Worm (Caenorhabditis elegans): ENCODE results near the gene frpr-4.

The frpr-4 gene

ce11 chrII:5228662-5229061 is 26.7 kb downstream of the frpr-4 start:
- TF ChIP-seq nhr-76 (tag; optimal IDR thresholded peaks at IDR 0.05) (no peak), F16B12.6 (tag; optimal IDR thresholded peaks at IDR 0.05) (no peak)

ce11 chrII:5227768-5228167 is 27.6 kb downstream of the frpr-4 start:
- TF ChIP-seq unc-86 (tag; optimal IDR thresholded peaks at IDR 0.05) (no peak), swsn-7 (tag; optimal IDR thresholded peaks at IDR 0.05) (peak; percentile 18), nhr-90 (tag; optimal IDR thresholded peaks at IDR 0.05; ENCODE audit: poor library complexity) (peak; percentile 7), rnt-1 (tag; optimal IDR thresholded peaks at IDR 0.05) (peak; percentile 40), tbx-2 (tag; optimal IDR thresholded peaks at IDR 0.05) (peak; percentile 38), lin-14 (GFP tag; optimal IDR thresholded peaks at IDR 0.05) (peak; percentile 64), ceh-63 (GFP tag; optimal IDR thresholded peaks at IDR 0.05) (no peak), nhr-20 (tag; optimal IDR thresholded peaks at IDR 0.05) (peak; percentile 40), snu-23 (GFP tag; optimal IDR thresholded peaks at IDR 0.05) (peak; percentile 42), nhr-77 (tag; optimal IDR thresholded peaks at IDR 0.05) (peak; percentile 6), nhr-71 (tag; optimal IDR thresholded peaks at IDR 0.05) (peak; percentile 53), blmp-1 (tag; optimal IDR thresholded peaks at IDR 0.05) (peak; percentile 34), ces-1 (GFP tag; optimal IDR thresholded peaks at IDR 0.05) (no peak), lin-35 (GFP tag; optimal IDR thresholded peaks at IDR 0.05) (peak in 1 of 2 experiments; percentile 36), unc-130 (tag; optimal IDR thresholded peaks at IDR 0.05) (peak; percentile 35), efl-1 (optimal IDR thresholded peaks at IDR 0.05) (peak; percentile 24 to 28), efl-1 (GFP tag; optimal IDR thresholded peaks at IDR 0.05 in 1 of 2) (no peak), mdl-1 (tag; optimal IDR thresholded peaks at IDR 0.05) (peak in 1 of 2 experiments; percentile 2), sox-4 (tag; optimal IDR thresholded peaks at IDR 0.05) (no peak), elt-2 (tag; optimal IDR thresholded peaks at IDR 0.05) (peak; percentile 78), nhr-76 (tag; optimal IDR thresholded peaks at IDR 0.05) (no peak), jun-1 (tag; optimal IDR thresholded peaks at IDR 0.05) (no peak), pag-3 (tag; optimal IDR thresholded peaks at IDR 0.05; ENCODE audit: borderline replicate concordance, insufficient read depth) (no peak)

- TF ChIP-seq lin-13 (GFP tag; optimal IDR thresholded peaks at IDR 0.05) = no peak
- peak; percentile 66 for TF ChIP-seq lin-14 (GFP tag; optimal IDR thresholded peaks at IDR 0.05)
- no peak for TF ChIP-seq C16A3.4 (tag; optimal IDR thresholded peaks at IDR 0.05)
- TF ChIP-seq ces-1 (GFP tag; optimal IDR thresholded peaks at IDR 0.05) = no peak
- no peak for TF ChIP-seq unc-98 (GFP tag; IDR thresholded peaks at IDR 0.05)
- TF ChIP-seq sox-4 (tag; optimal IDR thresholded peaks at IDR 0.05) = no peak
- no peak for TF ChIP-seq dsc-1 (tag; optimal IDR thresholded peaks at IDR 0.05)
- no peak for TF ChIP-seq alr-1 (tag; optimal IDR thresholded peaks at IDR 0.05; ENCODE audit: borderline replicate concordance)
- peak; percentile 13 for TF ChIP-seq rnt-1 (tag; optimal IDR thresholded peaks at IDR 0.05)
- peak in 1 of 2 experiments; percentile 21 for TF ChIP-seq efl-1 (optimal IDR thresholded peaks at IDR 0.05)
- TF ChIP-seq efl-1 (GFP tag; optimal IDR thresholded peaks at IDR 0.05 in 1 of 2) = no peak
These were observed 29.0 kb downstream of the frpr-4 start for ce11 chrII:5226309-5226708.

DNA sequence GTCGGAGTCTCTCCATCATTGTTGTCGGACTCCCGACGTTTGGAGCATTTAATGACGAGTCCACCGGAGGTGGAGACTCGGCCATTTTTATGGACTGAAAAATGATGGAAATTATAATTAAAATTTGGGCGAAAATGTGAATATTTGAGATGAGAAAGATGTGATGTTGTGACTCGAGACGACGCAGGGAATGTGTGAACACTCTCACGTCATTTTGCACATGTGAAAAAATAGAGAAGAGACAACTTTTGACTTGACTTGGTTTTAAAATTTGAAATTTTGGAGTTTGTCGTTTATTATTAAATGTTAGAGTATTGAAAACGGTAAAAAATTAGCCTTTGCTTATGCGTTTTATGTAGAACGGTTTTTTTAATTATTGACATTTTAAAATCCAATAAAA is 30.1 kb downstream of the frpr-4 start, which contains the start of gene dsh-1:
Gene dsh-1 (minus strand): TSS at position 101 of the 400 bp plus-strand sequence.
- peak in 1 of 2 experiments; percentile 2 for TF ChIP-seq lin-35 (GFP tag; optimal IDR thresholded peaks at IDR 0.05)
- TF ChIP-seq F16B12.6 (tag; optimal IDR thresholded peaks at IDR 0.05) = peak; percentile 68
- TF ChIP-seq egl-27 (tag; optimal IDR thresholded peaks at IDR 0.05) = no peak

ce11 chrII:5222830-5223229 is 32.5 kb downstream of the frpr-4 start:
- TF ChIP-seq ets-5 (GFP tag; IDR thresholded peaks at IDR 0.05) (no peak), dsc-1 (tag; optimal IDR thresholded peaks at IDR 0.05) (peak; percentile 32), jun-1 (tag; optimal IDR thresholded peaks at IDR 0.05) (no peak), nhr-20 (tag; optimal IDR thresholded peaks at IDR 0.05) (no peak), nhr-71 (tag; optimal IDR thresholded peaks at IDR 0.05) (peak; percentile 41), lin-15B (tag; optimal IDR thresholded peaks at IDR 0.05) (no peak), ceh-63 (GFP tag; optimal IDR thresholded peaks at IDR 0.05) (no peak), nhr-28 (tag; optimal IDR thresholded peaks at IDR 0.05) (no peak), pqm-1 (tag; optimal IDR thresholded peaks at IDR 0.05) (no peak), lir-3 (tag; optimal IDR thresholded peaks at IDR 0.05; ENCODE audit: poor library complexity) (no peak), unc-98 (GFP tag; IDR thresholded peaks at IDR 0.05) (no peak), lin-14 (GFP tag; optimal IDR thresholded peaks at IDR 0.05) (peak; percentile 5), sox-4 (tag; optimal IDR thresholded peaks at IDR 0.05) (no peak), blmp-1 (tag; optimal IDR thresholded peaks at IDR 0.05) (no peak), unc-86 (tag; optimal IDR thresholded peaks at IDR 0.05) (no peak), sup-37 (GFP tag; optimal IDR thresholded peaks at IDR 0.05) (no peak), C04F5.9 (tag; optimal IDR thresholded peaks at IDR 0.05) (no peak), nhr-19 (GFP tag; conservative IDR thresholded peaks at IDR 0.05) (no peak), fkh-10 (GFP tag; optimal IDR thresholded peaks at IDR 0.05) (no peak), lsy-2 (tag; optimal IDR thresholded peaks at IDR 0.05) (peak in 1 of 2 experiments; percentile 1), tbx-2 (tag; optimal IDR thresholded peaks at IDR 0.05) (no peak), sptf-1 (tag; optimal IDR thresholded peaks at IDR 0.05) (no peak), rnt-1 (tag; optimal IDR thresholded peaks at IDR 0.05) (peak; percentile 72), tlp-1 (tag; optimal IDR thresholded peaks at IDR 0.05) (no peak), grh-1 (GFP tag; IDR thresholded peaks at IDR 0.05) (no peak)

All from whole organism, L1 larva.